Worm (Caenorhabditis elegans): ENCODE data around the gene xpo-1.

DNA sequence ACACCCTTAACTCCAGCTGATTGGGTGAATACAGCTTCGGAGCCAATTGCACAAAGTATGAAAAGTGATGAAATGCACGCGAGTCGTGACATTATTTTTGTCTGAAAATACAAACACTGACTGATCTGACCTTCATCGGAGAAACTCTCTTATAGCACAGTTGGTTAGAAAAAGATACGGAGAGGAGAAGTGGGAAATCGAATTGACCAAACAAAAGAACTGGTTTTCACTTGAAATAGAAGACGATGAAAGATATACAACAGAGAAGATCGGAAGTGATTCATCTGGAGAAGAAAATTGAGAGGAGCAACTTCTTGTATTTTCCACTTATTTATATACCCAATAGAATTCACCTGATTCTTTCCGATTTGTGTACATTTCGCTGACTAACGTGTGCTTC lies 32.9 kb downstream of the xpo-1 start, which contains the start of gene ttr-33:
- TF ChIP-seq nhr-76 (tag; optimal IDR thresholded peaks at IDR 0.05) = no peak
- no peak for TF ChIP-seq ceh-82 (tag; optimal IDR thresholded peaks at IDR 0.05)
- TF ChIP-seq nhr-28 (tag; optimal IDR thresholded peaks at IDR 0.05) = no peak
- TF ChIP-seq daf-12 (tag; optimal IDR thresholded peaks at IDR 0.05) = no peak
- no peak for TF ChIP-seq elt-3 (tag; optimal IDR thresholded peaks at IDR 0.05)
- no peak for TF ChIP-seq nhr-25 (tag; optimal IDR thresholded peaks at IDR 0.05)
- no peak for TF ChIP-seq egl-27 (tag; optimal IDR thresholded peaks at IDR 0.05)
- no peak for TF ChIP-seq ama-1 (optimal IDR thresholded peaks at IDR 0.05)
- TF ChIP-seq pqm-1 (tag; optimal IDR thresholded peaks at IDR 0.05) = no peak
- TF ChIP-seq lin-15B (tag; optimal IDR thresholded peaks at IDR 0.05) = no peak
- TF ChIP-seq zag-1 (tag; optimal IDR thresholded peaks at IDR 0.05) = no peak

Measured in whole organism, L3 larva.